Worm (Caenorhabditis elegans): ENCODE measurements around the gene Y105C5A.1274.

Y105C5A.1274 gene

DNA sequence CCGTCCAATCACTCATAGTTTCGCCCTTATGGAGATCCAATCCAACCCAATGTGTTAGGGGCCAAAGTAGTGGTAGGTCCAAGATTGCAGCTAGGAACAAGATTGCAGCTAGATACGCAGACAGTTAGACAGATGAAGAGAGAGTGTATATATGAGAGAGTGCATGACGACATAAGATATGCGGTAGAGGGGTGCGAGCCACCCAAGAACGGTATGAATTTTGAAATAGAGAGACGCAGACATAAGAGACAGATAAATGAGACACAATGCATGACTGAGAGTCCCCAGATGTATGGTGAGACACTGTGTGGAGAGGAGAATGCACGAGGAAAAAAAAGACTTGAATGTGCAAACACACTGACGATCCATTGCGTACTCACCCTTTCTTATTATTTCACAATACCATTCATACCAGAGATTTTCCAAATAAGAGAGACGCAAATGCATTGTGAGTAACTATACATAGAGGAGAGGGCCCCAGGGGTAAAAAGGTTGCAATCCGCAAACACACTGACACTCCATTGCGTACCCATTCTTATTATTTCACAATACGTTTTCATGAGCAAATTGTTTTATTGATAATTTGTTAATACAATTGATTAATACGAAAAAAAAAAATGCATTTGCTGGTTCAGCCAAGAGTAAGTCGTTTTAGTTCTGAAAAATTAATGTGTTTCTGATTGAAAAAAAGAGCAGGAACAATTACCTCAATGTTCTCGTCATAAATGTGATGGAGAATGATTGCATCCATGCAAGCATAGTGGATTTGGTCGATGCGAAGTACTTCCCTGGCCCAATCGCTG lies 12.1 kb downstream of the Y105C5A.1274 start, which contains the start of the genes Y105C5A.1268 and Y105C5A.1272 (continued):
- TF ChIP-seq nhr-71 (tag; optimal IDR thresholded peaks at IDR 0.05) = peak; percentile 98
- TF ChIP-seq snu-23 (GFP tag; optimal IDR thresholded peaks at IDR 0.05) = peak; percentile 96
- peak; percentile 20 for TF ChIP-seq vab-15 (tag; optimal IDR thresholded peaks at IDR 0.05)
- peak; percentile 74 for TF ChIP-seq fos-1 (tag; optimal IDR thresholded peaks at IDR 0.05)
- peak; percentile 99 for TF ChIP-seq zip-4 (GFP tag; optimal IDR thresholded peaks at IDR 0.05)
- TF ChIP-seq nhr-47 (tag; optimal IDR thresholded peaks at IDR 0.05) = peak; percentile 97
- TF ChIP-seq nhr-11 (tag; optimal IDR thresholded peaks at IDR 0.05) = peak; percentile 85
- peak; percentile 53 for TF ChIP-seq C04F5.9 (tag; optimal IDR thresholded peaks at IDR 0.05)
- peak; percentile 6 for TF ChIP-seq mef-2 (tag; optimal IDR thresholded peaks at IDR 0.05)
- TF ChIP-seq ztf-4 (tag; optimal IDR thresholded peaks at IDR 0.05) = peak; percentile 93
- peak; percentile 100 for TF ChIP-seq swsn-7 (tag; optimal IDR thresholded peaks at IDR 0.05)
- TF ChIP-seq sox-4 (tag; optimal IDR thresholded peaks at IDR 0.05) = peak; percentile 70
- peak; percentile 81 for TF ChIP-seq lir-3 (tag; optimal IDR thresholded peaks at IDR 0.05; ENCODE audit: poor library complexity)
- peak; percentile 91 for TF ChIP-seq grh-1 (GFP tag; IDR thresholded peaks at IDR 0.05)
- TF ChIP-seq dpl-1 (GFP tag; optimal IDR thresholded peaks at IDR 0.05) = peak; percentile 60 to 73 (median 63)
- TF ChIP-seq unc-130 (tag; optimal IDR thresholded peaks at IDR 0.05) = peak; percentile 75
- TF ChIP-seq snpc-4 (tag; optimal IDR thresholded peaks at IDR 0.05) = peak; percentile 82
- peak; percentile 79 to 84 for TF ChIP-seq lin-35 (GFP tag; optimal IDR thresholded peaks at IDR 0.05)
- peak; percentile 91 for TF ChIP-seq ceh-88 (GFP tag; IDR thresholded peaks at IDR 0.05)
- peak; percentile 87 for TF ChIP-seq nhr-237 (tag; optimal IDR thresholded peaks at IDR 0.05)
- peak; percentile 95 for TF ChIP-seq nhr-19 (GFP tag; conservative IDR thresholded peaks at IDR 0.05)
- peak; percentile 82 for TF ChIP-seq C16A3.4 (tag; optimal IDR thresholded peaks at IDR 0.05)
- TF ChIP-seq pqm-1 (tag; optimal IDR thresholded peaks at IDR 0.05) = peak; percentile 2

DNA sequence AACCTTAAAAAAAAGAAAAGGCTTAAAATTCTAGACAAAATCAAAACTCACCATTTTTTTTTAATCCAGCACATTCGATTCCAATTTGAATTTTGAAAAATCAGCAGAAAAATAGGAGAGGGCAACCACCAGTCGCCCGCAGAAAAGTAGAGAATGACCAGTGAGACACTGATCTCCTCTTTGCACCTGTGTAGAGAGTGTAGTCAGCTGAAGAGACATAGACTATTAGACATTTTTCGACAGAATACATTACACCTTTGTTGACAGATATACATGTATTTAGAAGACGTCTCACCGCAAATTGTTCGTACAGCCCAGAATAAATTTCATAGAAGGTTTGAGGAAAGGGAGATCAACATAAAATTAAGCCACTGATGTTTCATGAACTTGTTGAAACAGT lies 13.7 kb downstream of the Y105C5A.1274 start:
- peak; percentile 39 for TF ChIP-seq mep-1 (tag; optimal IDR thresholded peaks at IDR 0.05)
- TF ChIP-seq dpl-1 (GFP tag; optimal IDR thresholded peaks at IDR 0.05) = no peak

DNA sequence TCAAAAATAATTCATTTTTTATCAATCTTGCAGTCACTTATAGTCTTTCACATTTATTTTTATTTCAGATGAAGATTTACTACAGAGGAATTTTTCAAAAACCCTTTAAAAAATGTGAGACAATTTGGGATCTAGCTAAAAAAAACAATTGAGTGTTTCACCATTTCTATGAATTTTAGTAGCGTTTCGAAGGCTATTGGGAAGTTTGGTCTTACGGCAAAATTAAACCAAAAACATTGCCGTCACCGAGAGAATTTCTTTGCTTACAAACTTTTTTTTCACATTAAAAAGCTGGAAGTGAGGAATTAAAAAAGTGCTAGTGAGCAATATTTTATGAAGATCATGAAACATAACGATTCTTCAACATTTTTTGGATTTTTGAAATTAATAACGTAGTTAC lies 23.9 kb downstream of the Y105C5A.1274 start:
- no peak for TF ChIP-seq grh-1 (GFP tag; IDR thresholded peaks at IDR 0.05)
- TF ChIP-seq hlh-17 (GFP tag; optimal IDR thresholded peaks at IDR 0.05; ENCODE audit: borderline replicate concordance) = no peak
- no peak for TF ChIP-seq efl-1 (optimal IDR thresholded peaks at IDR 0.05)
- TF ChIP-seq efl-1 (GFP tag; optimal IDR thresholded peaks at IDR 0.05 in 1 of 2) = peak in 1 of 2 experiments; percentile 7
- TF ChIP-seq ztf-4 (tag; optimal IDR thresholded peaks at IDR 0.05) = no peak

DNA sequence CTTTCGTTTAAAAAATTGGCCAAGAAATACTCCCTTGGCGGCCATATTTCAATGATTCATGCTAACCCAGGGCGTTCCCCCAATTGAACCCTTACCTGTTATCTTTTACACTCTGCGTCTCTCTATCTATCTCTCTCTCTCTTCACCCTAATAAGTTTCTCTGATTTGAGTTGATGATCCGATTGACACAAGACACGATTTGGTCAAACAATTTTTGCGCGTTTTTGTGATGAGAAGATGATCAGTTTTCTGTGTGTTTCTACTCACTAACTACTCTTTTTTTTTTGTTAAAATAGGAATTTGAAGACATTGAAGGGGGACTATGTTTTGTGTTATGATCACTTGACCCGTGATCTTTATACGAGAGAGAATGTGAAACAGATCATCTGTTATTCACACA lies 38.5 kb downstream of the Y105C5A.1274 start:
- no peak for TF ChIP-seq sup-37 (GFP tag; optimal IDR thresholded peaks at IDR 0.05)
- no peak for TF ChIP-seq jun-1 (tag; optimal IDR thresholded peaks at IDR 0.05)
- no peak for TF ChIP-seq isw-1 (GFP tag; IDR thresholded peaks at IDR 0.05)
- no peak for TF ChIP-seq aly-2 (tag; optimal IDR thresholded peaks at IDR 0.05)
- TF ChIP-seq ceh-8 (GFP tag; optimal IDR thresholded peaks at IDR 0.05) = no peak
- no peak for TF ChIP-seq ceh-90 (tag; optimal IDR thresholded peaks at IDR 0.05)
- no peak for TF ChIP-seq vab-15 (tag; optimal IDR thresholded peaks at IDR 0.05)
- TF ChIP-seq snpc-4 (tag; optimal IDR thresholded peaks at IDR 0.05) = no peak
- no peak for TF ChIP-seq xbp-1 (tag; optimal IDR thresholded peaks at IDR 0.05)
- TF ChIP-seq fos-1 (tag; optimal IDR thresholded peaks at IDR 0.05) = no peak
- TF ChIP-seq tlp-1 (tag; optimal IDR thresholded peaks at IDR 0.05) = no peak
- no peak for TF ChIP-seq ceh-63 (GFP tag; optimal IDR thresholded peaks at IDR 0.05)
- TF ChIP-seq aha-1 (tag; optimal IDR thresholded peaks at IDR 0.05) = no peak
- TF ChIP-seq lin-13 (GFP tag; optimal IDR thresholded peaks at IDR 0.05) = no peak
- TF ChIP-seq elt-3 (tag; optimal IDR thresholded peaks at IDR 0.05) = peak in 2 of 6 experiments; percentile 2 to 37
- TF ChIP-seq F16B12.6 (tag; optimal IDR thresholded peaks at IDR 0.05) = no peak
- no peak for TF ChIP-seq nhr-76 (tag; optimal IDR thresholded peaks at IDR 0.05)
- no peak for TF ChIP-seq egl-27 (tag; optimal IDR thresholded peaks at IDR 0.05)
- TF ChIP-seq alr-1 (tag; optimal IDR thresholded peaks at IDR 0.05; ENCODE audit: borderline replicate concordance) = no peak
- no peak for TF ChIP-seq zip-4 (GFP tag; optimal IDR thresholded peaks at IDR 0.05)
- TF ChIP-seq nhr-85 (tag) = peak; percentile 86
- TF ChIP-seq nhr-77 (tag; optimal IDR thresholded peaks at IDR 0.05) = no peak
- no peak for TF ChIP-seq elt-2 (tag; optimal IDR thresholded peaks at IDR 0.05)
- no peak for TF ChIP-seq nhr-11 (tag; optimal IDR thresholded peaks at IDR 0.05)
- no peak for TF ChIP-seq hpl-2 (GFP tag; optimal IDR thresholded peaks at IDR 0.05)
- no peak for TF ChIP-seq dpl-1 (GFP tag; optimal IDR thresholded peaks at IDR 0.05)
